Fruit fly (Drosophila melanogaster) whole organism, embryonic: ENCODE data around the gene CG17816.

ENCODE experiments used
- Abd-B ChIP-seq: fragments of 200-800 bp; sonication (Bioruptor generic); optimal IDR thresholded peaks from 2 replicates; lab custom pipeline; 2018; ENCODE audit warnings: missing biosample characterization, mild to moderate bottlenecking, missing genetic modification characterization, moderate library complexity
- BEAF-32 ChIP-seq: fragments of 200-800 bp; sonication (Bioruptor generic); optimal IDR thresholded peaks from 3 replicates; lab custom pipeline; 2017; ENCODE audit warnings: missing biosample characterization, missing genetic modification characterization, mild to moderate bottlenecking, moderate library complexity, missing genetic modification reagents
- CG11093 ChIP-seq: fragments of 200-800 bp; sonication (Bioruptor generic); IDR thresholded peaks from 3 replicates; pipeline ENCODE4 v1.3.6; 2022; ENCODE audit warnings: missing biosample characterization, missing genetic modification characterization
- CG11504 ChIP-seq: fragments of 200-800 bp; sonication (Bioruptor generic); optimal IDR thresholded peaks from 3 replicates; lab custom pipeline; 2019; ENCODE audit warnings: missing biosample characterization, mild to moderate bottlenecking, missing genetic modification characterization, moderate library complexity
- CG11560 ChIP-seq: fragments of 200-800 bp; sonication (Bioruptor generic); IDR thresholded peaks from 3 replicates; pipeline ENCODE4 v1.3.6; 2022; ENCODE audit warnings: missing biosample characterization, missing genetic modification characterization
- CG11723 ChIP-seq: fragments of 200-800 bp; sonication (Bioruptor generic); optimal IDR thresholded peaks from 2 replicates; lab custom pipeline; 2017; ENCODE audit warnings: missing biosample characterization, mild to moderate bottlenecking, missing genetic modification characterization
- CG17802 ChIP-seq: fragments of 200-800 bp; sonication (Bioruptor generic); optimal IDR thresholded peaks from 2 replicates; lab custom pipeline; 2018; ENCODE audit warnings: missing biosample characterization, mild to moderate bottlenecking, missing genetic modification characterization, moderate library complexity
- CG18011 ChIP-seq: fragments of 200-800 bp; sonication (Bioruptor generic); optimal IDR thresholded peaks from 2 replicates; lab custom pipeline; 2017; ENCODE audit warnings: missing biosample characterization, missing genetic modification characterization, mild to moderate bottlenecking, moderate library complexity, missing genotype
- CG18476 ChIP-seq: fragments of 200-800 bp; sonication (Bioruptor generic); optimal IDR thresholded peaks from 2 replicates; lab custom pipeline; 2016; ENCODE audit warnings: missing biosample characterization, mild to moderate bottlenecking, missing genetic modification characterization
- CG18619 ChIP-seq: fragments of 200-800 bp; sonication (Bioruptor generic); optimal IDR thresholded peaks from 3 replicates; lab custom pipeline; 2017; ENCODE audit warnings: missing biosample characterization, mild to moderate bottlenecking, missing genetic modification characterization
- CG2875 ChIP-seq: fragments of 200-800 bp; sonication (Bioruptor generic); optimal IDR thresholded peaks from 2 replicates; lab custom pipeline; 2017; ENCODE audit warnings: missing biosample characterization, mild to moderate bottlenecking, missing genetic modification characterization, missing genetic modification reagents
- CG31441 ChIP-seq: fragments of 200-800 bp; sonication (Bioruptor generic); IDR thresholded peaks from 2 replicates; pipeline ENCODE4 v1.3.6; 2022; ENCODE audit warnings: missing biosample characterization, missing genetic modification characterization
- CG3726 ChIP-seq: fragments of 200-800 bp; sonication (Bioruptor generic); IDR thresholded peaks from 3 replicates; pipeline ENCODE4, ENCODE4 v1.3.6; 2022; ENCODE audit warnings: missing biosample characterization, missing genetic modification characterization
- CG4328 ChIP-seq: fragments of 200-800 bp; sonication (Bioruptor generic); optimal IDR thresholded peaks from 3 replicates; lab custom pipeline; 2017; ENCODE audit warnings: missing biosample characterization, missing genetic modification reagents, missing genetic modification characterization
- CG4854 ChIP-seq: fragments of 200-800 bp; sonication (Bioruptor generic); optimal IDR thresholded peaks from 2 replicates; lab custom pipeline; 2016; ENCODE audit warnings: missing biosample characterization, missing genetic modification characterization, inconsistent platforms
- CG6272 ChIP-seq: fragments of 200-800 bp; sonication (Bioruptor generic); IDR thresholded peaks from 2 replicates; pipeline ENCODE4 v1.3.6; 2022; ENCODE audit warnings: missing biosample characterization, missing genetic modification characterization
- Camta ChIP-seq: fragments of 200-800 bp; sonication (Bioruptor generic); optimal IDR thresholded peaks from 2 replicates; lab custom pipeline; 2016; ENCODE audit warnings: missing biosample characterization, missing genetic modification characterization
- D19B ChIP-seq: fragments of 200-800 bp; sonication (Bioruptor generic); optimal IDR thresholded peaks from 2 replicates; lab custom pipeline; 2017; ENCODE audit warnings: missing biosample characterization, mild to moderate bottlenecking, missing genetic modification characterization
- Elba2 ChIP-seq: fragments of 200-800 bp; sonication (Bioruptor generic); optimal IDR thresholded peaks from 3 replicates; lab custom pipeline; 2016; ENCODE audit warnings: missing biosample characterization, missing genetic modification characterization
- H2.0 ChIP-seq: fragments of 200-800 bp; sonication (Bioruptor generic); IDR thresholded peaks from 2 replicates; pipeline ENCODE4 v1.3.6; 2022; ENCODE audit warnings: missing biosample characterization, missing genetic modification characterization
- HmgZ ChIP-seq: fragments of 200-800 bp; sonication (Bioruptor generic); optimal IDR thresholded peaks from 2 replicates; lab custom pipeline; 2018; ENCODE audit warnings: missing biosample characterization, mild to moderate bottlenecking, missing genetic modification characterization
- Hmr ChIP-seq: fragments of 200-800 bp; sonication (Bioruptor generic); optimal IDR thresholded peaks from 3 replicates; lab custom pipeline; 2017; ENCODE audit warnings: mild to moderate bottlenecking, missing biosample characterization, missing genetic modification reagents, missing genetic modification characterization
- Med ChIP-seq: fragments of 200-800 bp; sonication (Bioruptor generic); peaks from one replicate; lab custom pipeline; 2016; ENCODE audit warnings: missing biosample characterization, missing genetic modification characterization, mild to moderate bottlenecking, inconsistent platforms, moderate library complexity
- Mes4 ChIP-seq: fragments of 200-800 bp; sonication (Bioruptor generic); optimal IDR thresholded peaks from 2 replicates; lab custom pipeline; 2016; ENCODE audit warnings: missing biosample characterization, missing genetic modification characterization
- NFAT ChIP-seq: fragments of 200-800 bp; sonication (Bioruptor generic); IDR thresholded peaks from 2 replicates; pipeline ENCODE4 v1.3.6; 2022; ENCODE audit warnings: missing biosample characterization, missing genetic modification characterization
- Pdp1 ChIP-seq, 2 experiments: fragments of 200-800 bp; sonication (Bioruptor generic); optimal IDR thresholded peaks; 3 replicates each; lab custom pipeline; 2016; ENCODE audit warnings: missing biosample characterization in 2 of 2, missing genetic modification characterization in 2 of 2, mild to moderate bottlenecking in 1 of 2, moderate library complexity in 1 of 2
- Poxn ChIP-seq: fragments of 200-800 bp; sonication (Bioruptor generic); IDR thresholded peaks from 2 replicates; pipeline ENCODE4 v1.3.6; 2022; ENCODE audit warnings: missing biosample characterization, missing genetic modification characterization
- Ptx1 ChIP-seq: fragments of 200-800 bp; sonication (Bioruptor generic); IDR thresholded peaks from 2 replicates; pipeline ENCODE4 v1.3.6; 2022; ENCODE audit warnings: missing biosample characterization, missing genetic modification characterization
- Scr ChIP-seq: fragments of 200-800 bp; sonication (Bioruptor generic); IDR thresholded peaks from 2 replicates; pipeline ENCODE4 v1.3.6; 2022; ENCODE audit warnings: missing biosample characterization, missing genetic modification characterization; ENCODE audit not compliant: partially characterized antibody
- Stat92E ChIP-seq, 3 experiments: fragments of >200 bp in 2 of 3; fragments of 200-800 bp in 1 of 3; sonication (Bioruptor generic) in 1 of 3; optimal IDR thresholded peaks; 2 replicates each; lab custom pipeline; 2017 to 2019; ENCODE audit warnings: missing biosample characterization in 3 of 3, missing genetic modification characterization in 3 of 3, mild to moderate bottlenecking in 1 of 3, moderate library complexity in 1 of 3
- Trl ChIP-seq, 3 experiments: fragments of >200 bp in 2 of 3; fragments of 200-800 bp in 1 of 3; sonication (Bioruptor generic) in 1 of 3; optimal IDR thresholded peaks; 2 replicates in 1 of 3; 3 replicates in 2 of 3; lab custom pipeline; 2016 to 2017; ENCODE audit warnings: missing biosample characterization in 1 of 3, missing genetic modification characterization in 1 of 3
- cato ChIP-seq: fragments of 200-800 bp; sonication (Bioruptor generic); optimal IDR thresholded peaks from 2 replicates; lab custom pipeline; 2016; ENCODE audit warnings: missing biosample characterization, missing genetic modification characterization, borderline replicate concordance
- ci ChIP-seq: fragments of 200-800 bp; sonication (Bioruptor generic); IDR thresholded peaks from 3 replicates; pipeline ENCODE4 v1.3.6; 2022; ENCODE audit warnings: missing biosample characterization, missing genetic modification characterization
- dimm ChIP-seq: fragments of 200-800 bp; sonication (Bioruptor generic); IDR thresholded peaks from 2 replicates; pipeline ENCODE4 v1.3.6; 2022; ENCODE audit warnings: missing biosample characterization, missing genetic modification characterization
- esg ChIP-seq: fragments of 200-800 bp; sonication (Bioruptor generic); conservative IDR thresholded peaks from 2 replicates; pipeline ENCODE4 v1.3.6; 2022; ENCODE audit warnings: missing biosample characterization, missing genetic modification characterization
- fd3F ChIP-seq: fragments of 200-800 bp; sonication (Bioruptor generic); optimal IDR thresholded peaks from 2 replicates; lab custom pipeline; 2018; ENCODE audit warnings: missing biosample characterization, mild to moderate bottlenecking, missing genetic modification characterization, moderate library complexity
- lola ChIP-seq, 3 experiments: fragments of >200 bp in 2 of 3; fragments of 200-800 bp in 1 of 3; sonication (Bioruptor generic) in 1 of 3; optimal IDR thresholded peaks; 2 replicates each; lab custom pipeline; 2017 to 2019; ENCODE audit warnings: missing biosample characterization in 3 of 3, missing genetic modification characterization in 3 of 3, mild to moderate bottlenecking in 1 of 3, moderate library complexity in 1 of 3
- nmo ChIP-seq: fragments of 200-800 bp; sonication (Bioruptor generic); optimal IDR thresholded peaks from 2 replicates; lab custom pipeline; 2018; ENCODE audit warnings: missing biosample characterization, mild to moderate bottlenecking, missing genetic modification characterization, moderate library complexity
- salm ChIP-seq: fragments of 200-800 bp; sonication (Bioruptor generic); optimal IDR thresholded peaks from 2 replicates; lab custom pipeline; 2018; ENCODE audit warnings: missing biosample characterization, mild to moderate bottlenecking, missing genetic modification characterization
- trh ChIP-seq: fragments of 200-800 bp; sonication (Bioruptor generic); optimal IDR thresholded peaks from 2 replicates; lab custom pipeline; 2016; ENCODE audit warnings: missing biosample characterization, missing genetic modification characterization
- unc-4 ChIP-seq: fragments of 200-800 bp; sonication (Bioruptor generic); IDR thresholded peaks from 2 replicates; pipeline ENCODE4 v1.3.6; 2022; ENCODE audit warnings: missing biosample characterization, missing genetic modification characterization; ENCODE audit not compliant: partially characterized antibody
- wdn ChIP-seq: fragments of 200-800 bp; sonication (Bioruptor generic); IDR thresholded peaks from 2 replicates; pipeline ENCODE4 v1.3.6; 2022; ENCODE audit warnings: missing biosample characterization, missing genetic modification characterization
- zfh2 ChIP-seq: fragments of 200-800 bp; sonication (Bioruptor generic); optimal IDR thresholded peaks from 2 replicates; lab custom pipeline; 2016; ENCODE audit warnings: missing biosample characterization, missing genetic modification characterization

The CG17816 gene

dm6 chr3R:7895457-7895856 is 8.9 kb upstream of the CG17816 start (continued):
- no peak for TF ChIP-seq CG11723 (GFP tag; lab: Kevin White, UChicago)
- TF ChIP-seq CG11093 (GFP tag; lab: Robert Waterston, UW), result peak; percentile 50; the same call in 1 of the 3 replicates
- TF ChIP-seq CG4854 (GFP tag; lab: Kevin White, UChicago), result peak; percentile 38
- no peak for TF ChIP-seq CG18011 (GFP tag; lab: Kevin White, UChicago)

DNA sequence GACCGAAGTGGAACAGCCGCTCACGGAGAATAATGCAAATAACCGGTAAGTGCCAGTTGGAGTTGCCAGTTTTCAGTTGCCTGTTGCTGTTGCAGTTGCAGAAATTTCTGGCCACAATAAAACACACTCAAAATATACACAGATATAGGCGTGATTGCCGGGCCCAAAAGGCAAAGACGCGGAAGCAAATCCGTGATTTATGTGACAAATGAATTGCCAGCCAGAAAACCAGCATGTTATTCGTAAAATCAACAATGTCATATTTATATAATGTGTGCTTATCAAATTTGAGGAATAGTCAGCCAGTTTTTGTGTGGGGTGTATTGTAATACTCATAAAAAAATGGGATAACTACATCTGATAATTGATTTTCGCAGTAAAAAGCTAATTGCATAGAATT is 8.1 kb upstream of the CG17816 start:
- TF ChIP-seq Ptx1 (GFP tag; lab: Robert Waterston, UW), result no peak
- peak in 1 of 2 experiments; percentile 1 for TF ChIP-seq Pdp1 (GFP tag; optimal IDR thresholded peaks at IDR 0.05; lab: Kevin White, UChicago)
- TF ChIP-seq Med (GFP tag; lab: Kevin White, UChicago), result peak; percentile 7

dm6 chr3R:7892246-7893000 is 5.9 kb upstream of the CG17816 start:
- TF ChIP-seq cato (GFP tag; lab: Kevin White, UChicago) (no peak), CG4328 (peak; percentile 36), NFAT (peak; percentile 72), Abd-B (no peak), nmo (no peak), Poxn (GFP tag; lab: Robert Waterston, UW) (no peak), ci (GFP tag; lab: Robert Waterston, UW) (peak; percentile 63; the same call in 2 of the 3 replicates), Mes4 (GFP tag; lab: Kevin White, UChicago) (no peak), CG18619 (GFP tag; lab: Kevin White, UChicago) (peak; percentile 38), CG11560 (peak; percentile 58; the same call in 2 of the 3 replicates), Scr (GFP tag; lab: Robert Waterston, UW) (no peak), Hmr (GFP tag; lab: Kevin White, UChicago) (peak; percentile 50), Stat92E (GFP tag; optimal IDR thresholded peaks at IDR 0.05; lab: Kevin White, UChicago) (no peak), CG17802 (tag; lab: Kevin White, UChicago) (no peak), wdn (GFP tag; lab: Robert Waterston, UW) (0 out of 2 replicates have a peak, but pooled peaks have one; percentile 10), fd3F (GFP tag; lab: Kevin White, UChicago) (peak; percentile 24), dimm (GFP tag; lab: Robert Waterston, UW) (no peak), BEAF-32 (GFP tag; lab: Kevin White, UChicago) (no peak), H2.0 (GFP tag; lab: Robert Waterston, UW) (peak; percentile 43), CG11504 (tag; lab: Kevin White, UChicago) (peak; percentile 75), CG31441 (GFP tag; lab: Robert Waterston, UW) (0 out of 2 replicates have a peak, but pooled peaks have one; percentile 16), salm (tag; lab: Kevin White, UChicago) (no peak), zfh2 (peak; percentile 47), lola (GFP tag; optimal IDR thresholded peaks at IDR 0.05; lab: Kevin White, UChicago) (no peak), CG2875 (GFP tag; lab: Kevin White, UChicago) (peak; percentile 20), Camta (GFP tag; lab: Kevin White, UChicago) (no peak), Trl (optimal IDR thresholded peaks at IDR 0.05; lab: Kevin White, UChicago) (no peak), Trl (GFP tag; optimal IDR thresholded peaks at IDR 0.05; lab: Kevin White, UChicago) (no peak), esg (GFP tag; lab: Robert Waterston, UW) (peak; percentile 15; the same call in 1 of the 2 replicates), Elba2 (GFP tag; lab: Kevin White, UChicago) (no peak), CG18476 (GFP tag; lab: Kevin White, UChicago) (no peak), CG3726 (GFP tag; lab: Robert Waterston, UW) (0 out of 3 replicates have a peak, but pooled peaks have one; percentile 20), Pdp1 (GFP tag; optimal IDR thresholded peaks at IDR 0.05; lab: Kevin White, UChicago) (peak in 1 of 2 experiments; percentile 41), unc-4 (no peak), CG6272 (GFP tag; lab: Robert Waterston, UW) (no peak), trh (GFP tag; lab: Kevin White, UChicago) (no peak), HmgZ (peak; percentile 5), D19B (GFP tag; lab: Kevin White, UChicago) (peak; percentile 56)
